Fruit fly (Drosophila melanogaster): ENCODE measurements around the gene CG13901.

Gene CG13901

dm6 chr3L:851061-851460, 13.4 kb upstream of the CG13901 start, which contains the start of gene Dci (continued):
- TF ChIP-seq sug (tag; optimal IDR thresholded peaks at IDR 0.05) (no peak), CG5245 (GFP tag; optimal IDR thresholded peaks at IDR 0.05) (no peak), CG31365 (tag; optimal IDR thresholded peaks at IDR 0.05) (no peak), Sox102F (GFP tag; optimal IDR thresholded peaks at IDR 0.05) (peak; percentile 75), cg (GFP tag; optimal IDR thresholded peaks at IDR 0.05) (no peak), rib (GFP tag; IDR thresholded peaks at IDR 0.05) (0 out of 2 replicates have a peak, but pooled peaks have one; percentile 10), NK7.1 (GFP tag; optimal IDR thresholded peaks at IDR 0.05) (no peak), CG9876 (GFP tag; optimal IDR thresholded peaks at IDR 0.05) (peak; percentile 26), vnd (GFP tag; IDR thresholded peaks at IDR 0.05; ENCODE audit: partially characterized antibody) (peak; percentile 74), vvl (GFP tag; IDR thresholded peaks at IDR 0.05) (peak; percentile 82), jigr1 (GFP tag; IDR thresholded peaks at IDR 0.05) (peak; percentile 48; the same call in 1 of the 3 replicates), dmrt99B (tag; optimal IDR thresholded peaks at IDR 0.05) (no peak), chm (GFP tag; IDR thresholded peaks at IDR 0.05) (no peak), CG16813 (GFP tag; IDR thresholded peaks at IDR 0.05; ENCODE audit: partially characterized antibody) (peak; percentile 90), CG14710 (tag; optimal IDR thresholded peaks at IDR 0.05) (peak; percentile 53), GATAe (GFP tag; conservative IDR thresholded peaks at IDR 0.05) (no peak), ase (GFP tag; IDR thresholded peaks at IDR 0.05) (peak; percentile 62), slbo (GFP tag; IDR thresholded peaks at IDR 0.05) (peak; percentile 93), CG1602 (GFP tag; optimal IDR thresholded peaks at IDR 0.05) (peak; percentile 71), Camta (GFP tag; optimal IDR thresholded peaks at IDR 0.05) (peak; percentile 73), bab2 (GFP tag; optimal IDR thresholded peaks at IDR 0.05) (peak; percentile 78), tx (GFP tag; optimal IDR thresholded peaks at IDR 0.05) (peak; percentile 66), Hr78 (GFP tag; optimal IDR thresholded peaks at IDR 0.05) (peak in 1 of 2 experiments; percentile 69), CTCF (GFP tag; optimal IDR thresholded peaks at IDR 0.05) (peak; percentile 28), lab (GFP tag; optimal IDR thresholded peaks at IDR 0.05) (no peak), TFAM (GFP tag; optimal IDR thresholded peaks at IDR 0.05) (no peak), dm (GFP tag; optimal IDR thresholded peaks at IDR 0.05) (peak; percentile 36), CG2129 (GFP tag; IDR thresholded peaks at IDR 0.05; ENCODE audit: partially characterized antibody) (peak; percentile 82), psq (GFP tag; optimal IDR thresholded peaks at IDR 0.05) (peak; percentile 40), tll (GFP tag; optimal IDR thresholded peaks at IDR 0.05) (no peak), Chrac-16 (GFP tag; optimal IDR thresholded peaks at IDR 0.05) (peak; percentile 81), CG6175 (GFP tag; IDR thresholded peaks at IDR 0.05) (no peak), Optix (GFP tag; IDR thresholded peaks at IDR 0.05) (peak; percentile 82), Hmx (GFP tag; optimal IDR thresholded peaks at IDR 0.05) (no peak), Max (GFP tag; optimal IDR thresholded peaks at IDR 0.05) (peak; percentile 72), CG9817 (tag; optimal IDR thresholded peaks at IDR 0.05) (peak; percentile 72), peb (GFP tag; IDR thresholded peaks at IDR 0.05) (0 out of 2 replicates have a peak, but pooled peaks have one; percentile 34), ind (GFP tag; optimal IDR thresholded peaks at IDR 0.05) (peak; percentile 80), ci (GFP tag; IDR thresholded peaks at IDR 0.05) (peak; percentile 81), HHEX (GFP tag; optimal IDR thresholded peaks at IDR 0.05) (no peak), CG2120 (GFP tag; optimal IDR thresholded peaks at IDR 0.05) (peak; percentile 83), klu (GFP tag; IDR thresholded peaks at IDR 0.05) (peak; percentile 37; the same call in 1 of the 2 replicates), z (GFP tag; IDR thresholded peaks at IDR 0.05) (no peak), Pdp1 (GFP tag; optimal IDR thresholded peaks at IDR 0.05) (peak in 1 of 2 experiments; percentile 69), CG10462 (GFP tag; optimal IDR thresholded peaks at IDR 0.05) (peak; percentile 39), CG4820 (GFP tag; optimal IDR thresholded peaks at IDR 0.05) (peak; percentile 49), Tbp (GFP tag; optimal IDR thresholded peaks at IDR 0.05) (no peak), CG34224 (GFP tag; IDR thresholded peaks at IDR 0.05; ENCODE audit: partially characterized antibody) (peak; percentile 89), pb (GFP tag; optimal IDR thresholded peaks at IDR 0.05) (no peak), Asciz (GFP tag; optimal IDR thresholded peaks at IDR 0.05) (no peak), Oaz (GFP tag; IDR thresholded peaks at IDR 0.05) (peak; percentile 59)

All from whole organism, embryonic.